Worm (Caenorhabditis elegans): ENCODE measurements around the gene ZK470.2.

DNA sequence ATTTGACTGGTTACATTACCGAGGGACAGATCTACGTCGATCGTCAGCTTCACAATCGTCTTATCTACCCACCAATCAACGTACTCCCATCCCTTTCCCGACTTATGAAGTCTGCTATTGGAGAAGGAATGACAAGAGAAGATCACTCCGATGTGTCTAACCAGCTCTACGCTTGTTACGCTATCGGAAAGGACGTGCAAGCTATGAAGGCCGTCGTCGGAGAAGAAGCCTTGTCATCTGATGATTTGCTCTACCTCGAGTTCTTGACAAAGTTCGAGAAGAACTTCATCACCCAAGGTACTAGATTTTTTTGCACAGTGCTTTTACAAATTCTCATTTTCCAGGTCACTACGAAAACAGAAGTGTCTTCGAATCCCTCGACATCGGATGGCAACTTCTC lies 57.3 kb downstream of the ZK470.2 start:
- TF ChIP-seq elt-1 (tag; optimal IDR thresholded peaks at IDR 0.05; ENCODE audit: borderline replicate concordance, insufficient read depth) (no peak), nhr-76 (tag; optimal IDR thresholded peaks at IDR 0.05) (no peak), nhr-28 (tag; optimal IDR thresholded peaks at IDR 0.05) (no peak), unc-39 (tag; optimal IDR thresholded peaks at IDR 0.05) (no peak), unc-120 (tag; optimal IDR thresholded peaks at IDR 0.05; ENCODE audit: poor library complexity, severe bottlenecking) (no peak), blmp-1 (tag; optimal IDR thresholded peaks at IDR 0.05) (no peak), mab-5 (tag; optimal IDR thresholded peaks at IDR 0.05) (no peak), mep-1 (tag; optimal IDR thresholded peaks at IDR 0.05) (no peak)
